Worm (Caenorhabditis elegans): ENCODE results near the gene acdh-13.
A peak's percentile ranks its signal among the peaks of the same experiment; 100 is the strongest.

acdh-13 gene

DNA sequence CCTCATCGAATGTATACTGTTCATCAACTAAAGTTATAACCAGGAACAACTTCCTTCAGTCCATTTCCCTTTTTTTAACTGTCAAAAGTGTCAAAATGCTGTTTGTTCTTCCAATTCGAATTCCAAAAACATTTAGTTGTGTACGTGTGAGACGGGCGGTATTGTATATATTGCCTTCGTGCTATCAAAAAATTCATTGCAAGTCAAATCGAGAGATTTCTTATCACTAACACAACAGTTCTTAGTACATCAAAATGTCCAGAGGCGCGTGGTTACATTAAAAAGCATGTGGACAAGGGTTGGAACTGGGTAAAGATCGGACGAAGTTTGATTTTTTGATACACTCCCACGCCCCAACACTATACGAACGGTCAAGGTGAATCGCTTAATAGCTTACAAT is 29.7 kb upstream of the acdh-13 start:
- no peak for TF ChIP-seq hpl-2 (GFP tag; optimal IDR thresholded peaks at IDR 0.05)
- peak; percentile 55 for TF ChIP-seq nhr-71 (tag; optimal IDR thresholded peaks at IDR 0.05)
- TF ChIP-seq efl-3 (GFP tag; optimal IDR thresholded peaks at IDR 0.05), result no peak
- TF ChIP-seq elt-3 (tag; optimal IDR thresholded peaks at IDR 0.05), result peak in 3 of 6 experiments; percentile 29 to 76 (median 68)
- no peak for TF ChIP-seq Y116A8C.19 (tag; optimal IDR thresholded peaks at IDR 0.05; ENCODE audit: borderline replicate concordance)
- TF ChIP-seq xbp-1 (tag; optimal IDR thresholded peaks at IDR 0.05), result no peak
- peak; percentile 11 for TF ChIP-seq snu-23 (GFP tag; optimal IDR thresholded peaks at IDR 0.05)
- no peak for TF ChIP-seq irx-1 (tag; optimal IDR thresholded peaks at IDR 0.05)
- TF ChIP-seq fkh-8 (tag; optimal IDR thresholded peaks at IDR 0.05), result no peak
- TF ChIP-seq elt-2 (tag; optimal IDR thresholded peaks at IDR 0.05), result peak; percentile 89
- no peak for TF ChIP-seq pqm-1 (tag; optimal IDR thresholded peaks at IDR 0.05)
- TF ChIP-seq nhr-47 (tag; optimal IDR thresholded peaks at IDR 0.05), result peak; percentile 1
- no peak for TF ChIP-seq mab-9 (GFP tag; IDR thresholded peaks at IDR 0.05)
- TF ChIP-seq lin-35 (GFP tag; optimal IDR thresholded peaks at IDR 0.05), result peak in 1 of 2 experiments; percentile 46
- TF ChIP-seq nhr-90 (tag; optimal IDR thresholded peaks at IDR 0.05; ENCODE audit: poor library complexity), result peak; percentile 62
- TF ChIP-seq grh-1 (GFP tag; IDR thresholded peaks at IDR 0.05), result peak; percentile 39; the same call in 1 of the 2 replicates
- TF ChIP-seq nhr-19 (GFP tag; conservative IDR thresholded peaks at IDR 0.05), result peak; percentile 63
- peak; percentile 5 for TF ChIP-seq nhr-85 (tag)
- TF ChIP-seq mdl-1 (tag; optimal IDR thresholded peaks at IDR 0.05), result peak in 1 of 2 experiments; percentile 87
- TF ChIP-seq dpl-1 (GFP tag; optimal IDR thresholded peaks at IDR 0.05), result no peak
- no peak for TF ChIP-seq mef-2 (tag; optimal IDR thresholded peaks at IDR 0.05)
- TF ChIP-seq nhr-20 (tag; optimal IDR thresholded peaks at IDR 0.05), result peak; percentile 72
- TF ChIP-seq swsn-7 (tag; optimal IDR thresholded peaks at IDR 0.05), result no peak
- no peak for TF ChIP-seq fos-1 (tag; optimal IDR thresholded peaks at IDR 0.05)
- peak; percentile 31 for TF ChIP-seq jun-1 (tag; optimal IDR thresholded peaks at IDR 0.05)
- no peak for TF ChIP-seq nhr-76 (tag; optimal IDR thresholded peaks at IDR 0.05)
- TF ChIP-seq nhr-12 (tag; optimal IDR thresholded peaks at IDR 0.05), result no peak
- no peak for TF ChIP-seq aha-1 (tag; optimal IDR thresholded peaks at IDR 0.05)
- peak; percentile 32 for TF ChIP-seq ztf-4 (tag; optimal IDR thresholded peaks at IDR 0.05)
- peak; percentile 72 for TF ChIP-seq unc-130 (tag; optimal IDR thresholded peaks at IDR 0.05)
- TF ChIP-seq lin-14 (GFP tag; optimal IDR thresholded peaks at IDR 0.05), result peak; percentile 65
- TF ChIP-seq efl-1 (optimal IDR thresholded peaks at IDR 0.05), result no peak
- peak in 1 of 2 experiments; percentile 94 for TF ChIP-seq efl-1 (GFP tag; optimal IDR thresholded peaks at IDR 0.05 in 1 of 2)
- TF ChIP-seq sox-4 (tag; optimal IDR thresholded peaks at IDR 0.05), result no peak
- TF ChIP-seq tlp-1 (tag; optimal IDR thresholded peaks at IDR 0.05), result no peak
- TF ChIP-seq blmp-1 (tag; optimal IDR thresholded peaks at IDR 0.05), result peak; percentile 75

DNA sequence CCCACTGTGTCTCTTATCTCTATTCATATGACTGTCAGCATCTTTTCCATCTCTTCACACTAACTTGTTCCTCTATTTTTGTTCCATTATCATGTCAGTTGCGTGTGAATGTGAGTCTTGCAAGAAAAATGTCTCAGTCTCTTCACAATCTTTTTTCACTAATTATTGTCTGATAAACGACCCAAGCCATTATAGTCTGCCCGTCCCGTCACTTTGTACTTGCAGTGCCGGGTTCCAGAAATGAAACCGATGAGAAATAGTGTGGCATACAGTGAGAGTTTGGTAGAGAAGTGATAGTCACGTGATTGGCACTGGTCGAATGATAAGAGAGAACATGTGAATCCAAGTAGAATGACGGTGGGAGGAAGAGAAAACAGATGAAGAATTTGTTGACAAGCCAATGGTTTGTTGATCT is 29.0 kb upstream of the acdh-13 start:
- TF ChIP-seq hlh-17 (GFP tag; optimal IDR thresholded peaks at IDR 0.05; ENCODE audit: borderline replicate concordance) (no peak), nhr-11 (tag; optimal IDR thresholded peaks at IDR 0.05) (peak; percentile 72), lin-35 (GFP tag; optimal IDR thresholded peaks at IDR 0.05) (peak; percentile 15 to 82), lin-39 (tag; optimal IDR thresholded peaks at IDR 0.05) (no peak), skn-1 (tag; optimal IDR thresholded peaks at IDR 0.05) (peak; percentile 49), hpl-2 (GFP tag; optimal IDR thresholded peaks at IDR 0.05) (peak; percentile 75), mef-2 (tag; optimal IDR thresholded peaks at IDR 0.05) (peak; percentile 69), nhr-85 (tag) (peak; percentile 98), blmp-1 (tag; optimal IDR thresholded peaks at IDR 0.05) (peak; percentile 85), unc-30 (tag; optimal IDR thresholded peaks at IDR 0.05) (no peak), nhr-77 (tag; optimal IDR thresholded peaks at IDR 0.05) (no peak), mdl-1 (tag; optimal IDR thresholded peaks at IDR 0.05) (peak in 1 of 2 experiments; percentile 95), lir-3 (tag; optimal IDR thresholded peaks at IDR 0.05; ENCODE audit: poor library complexity) (peak; percentile 48), unc-130 (tag; optimal IDR thresholded peaks at IDR 0.05) (peak; percentile 83), xbp-1 (tag; optimal IDR thresholded peaks at IDR 0.05) (peak; percentile 63), snu-23 (GFP tag; optimal IDR thresholded peaks at IDR 0.05) (peak; percentile 84), tbx-2 (tag; optimal IDR thresholded peaks at IDR 0.05) (peak; percentile 90), snpc-4 (tag; optimal IDR thresholded peaks at IDR 0.05) (peak; percentile 30), efl-1 (optimal IDR thresholded peaks at IDR 0.05) (peak; percentile 21 to 52), efl-1 (GFP tag; optimal IDR thresholded peaks at IDR 0.05 in 1 of 2) (peak in 1 of 2 experiments; percentile 95), aly-2 (tag; optimal IDR thresholded peaks at IDR 0.05) (no peak), sox-4 (tag; optimal IDR thresholded peaks at IDR 0.05) (peak; percentile 6), nhr-76 (tag; optimal IDR thresholded peaks at IDR 0.05) (no peak), nhr-84 (tag; optimal IDR thresholded peaks at IDR 0.05) (no peak), zag-1 (tag; optimal IDR thresholded peaks at IDR 0.05) (no peak), nhr-19 (GFP tag; conservative IDR thresholded peaks at IDR 0.05) (peak; percentile 90), C04F5.9 (tag; optimal IDR thresholded peaks at IDR 0.05) (peak; percentile 12), mab-9 (GFP tag; IDR thresholded peaks at IDR 0.05) (no peak), grh-1 (GFP tag; IDR thresholded peaks at IDR 0.05) (peak; percentile 78), ceh-88 (GFP tag; IDR thresholded peaks at IDR 0.05) (no peak), egl-27 (tag; optimal IDR thresholded peaks at IDR 0.05) (peak; percentile 28 to 57), nhr-47 (tag; optimal IDR thresholded peaks at IDR 0.05) (peak; percentile 79)

Data from whole organism, L1 larva.